Worm (Caenorhabditis elegans) whole organism, early embryonic: Measurements from ENCODE around the gene F36G9.15.

Experiments used
- B0310.2 ChIP-seq: sonication (generic microtip); optimal IDR thresholded peaks from 2 replicates; lab custom pipeline; 2016; ENCODE audit warnings: mild to moderate bottlenecking, missing genetic modification characterization, missing compliant biosample characterization
- F13C5.2 ChIP-seq: sonication (generic microtip); optimal IDR thresholded peaks from 2 replicates; lab custom pipeline; 2017; ENCODE audit warnings: mild to moderate bottlenecking, missing genetic modification characterization, inconsistent platforms, missing compliant biosample characterization
- aly-1 ChIP-seq: sonication (generic microtip); optimal IDR thresholded peaks from 2 replicates; lab custom pipeline; 2016; ENCODE audit warnings: missing genetic modification characterization, missing compliant biosample characterization
- ama-1 ChIP-seq: fragments of 150-350 bp; optimal IDR thresholded peaks from 2 replicates; lab custom pipeline; 2014
- ceh-13 ChIP-seq: fragments of 200-800 bp; sonication (Bioruptor generic); optimal IDR thresholded peaks from 2 replicates; lab custom pipeline; 2018; ENCODE audit warnings: mild to moderate bottlenecking, missing genetic modification characterization, missing compliant biosample characterization
- ceh-36 ChIP-seq: sonication (generic microtip); optimal IDR thresholded peaks from 2 replicates; lab custom pipeline; 2016; ENCODE audit warnings: missing genetic modification characterization, inconsistent platforms, missing compliant biosample characterization
- ets-7 ChIP-seq: sonication (generic microtip); optimal IDR thresholded peaks from 2 replicates; lab custom pipeline; 2016; ENCODE audit warnings: missing genotype, missing genetic modification characterization, missing compliant biosample characterization
- flt-1 ChIP-seq: fragments of 200-800 bp; sonication (Bioruptor generic); IDR thresholded peaks from 2 replicates; pipeline ENCODE4 v1.3.6; 2022; ENCODE audit warnings: missing genetic modification characterization, missing compliant biosample characterization
- hmbx-1 ChIP-seq: sonication (generic microtip); optimal IDR thresholded peaks from 2 replicates; lab custom pipeline; 2016; ENCODE audit warnings: mild to moderate bottlenecking, missing genetic modification characterization, missing compliant biosample characterization
- hmg-4 ChIP-seq: fragments of 200-800 bp; sonication (Bioruptor generic); optimal IDR thresholded peaks from 2 replicates; lab custom pipeline; 2018; ENCODE audit warnings: mild to moderate bottlenecking, missing genetic modification characterization, missing compliant biosample characterization
- hnd-1 ChIP-seq: sonication (generic microtip); optimal IDR thresholded peaks from 2 replicates; lab custom pipeline; 2016; ENCODE audit warnings: missing genetic modification characterization, missing compliant biosample characterization
- pes-1 ChIP-seq: fragments of 200-800 bp; sonication (Bioruptor generic); IDR thresholded peaks from 2 replicates; pipeline ENCODE4 v1.3.6; 2022; ENCODE audit warnings: missing genetic modification reagents, missing genetic modification characterization, missing compliant biosample characterization
- scrt-1 ChIP-seq: fragments of 200-800 bp; sonication (Bioruptor generic); IDR thresholded peaks from 2 replicates; pipeline ENCODE4 v1.3.6; 2022; ENCODE audit warnings: missing genetic modification characterization, missing compliant biosample characterization
- sea-1 ChIP-seq: fragments of 200-800 bp; sonication (Bioruptor generic); conservative IDR thresholded peaks from 2 replicates; pipeline ENCODE4 v1.3.6; 2022; ENCODE audit warnings: missing genetic modification characterization, missing compliant biosample characterization
- tbx-11 ChIP-seq: fragments of 200-800 bp; sonication (Bioruptor generic); IDR thresholded peaks from 2 replicates; pipeline ENCODE4 v1.3.6; 2022; ENCODE audit warnings: missing genetic modification characterization, missing compliant biosample characterization
- tbx-37 ChIP-seq: fragments of 200-800 bp; sonication (Bioruptor generic); conservative IDR thresholded peaks from 2 replicates; pipeline ENCODE4 v1.3.6; 2022; ENCODE audit warnings: missing genetic modification reagents, missing genetic modification characterization, missing compliant biosample characterization
- tra-4 ChIP-seq: sonication (generic microtip); optimal IDR thresholded peaks from 2 replicates; lab custom pipeline; 2017; ENCODE audit warnings: missing genetic modification characterization, missing compliant biosample characterization

Gene F36G9.15

ce11 chrV:15988074-15988473 is at the start of gene F36G9.15:
Gene F36G9.15 (minus strand): TSS chrV:15988174.
- no peak for TF ChIP-seq ceh-36 (tag; lab: Kevin White, UChicago)
- no peak for TF ChIP-seq tra-4
- TF ChIP-seq ama-1, result no peak
- no peak for TF ChIP-seq hnd-1
- TF ChIP-seq scrt-1 (GFP tag; lab: Robert Waterston, UW), result no peak

ce11 chrV:16036166-16036565 is 48.2 kb upstream of the F36G9.15 start, which contains the start of gene T10C6.10:
Gene T10C6.10 (plus strand): TSS chrV:16036413.
- TF ChIP-seq tbx-11 (GFP tag; lab: Robert Waterston, UW) (no peak), ceh-36 (tag; lab: Kevin White, UChicago) (no peak), sea-1 (GFP tag; lab: Robert Waterston, UW) (no peak), hmbx-1 (tag; lab: Kevin White, UChicago) (no peak), flt-1 (no peak), pes-1 (no peak), scrt-1 (GFP tag; lab: Robert Waterston, UW) (no peak), tra-4 (no peak), hmg-4 (GFP tag; lab: Kevin White, UChicago) (no peak), hnd-1 (no peak), aly-1 (no peak), F13C5.2 (tag; lab: Kevin White, UChicago) (no peak), ceh-13 (no peak), B0310.2 (tag; lab: Kevin White, UChicago) (no peak)

- TF ChIP-seq B0310.2 (tag; lab: Kevin White, UChicago) (no peak), tbx-37 (GFP tag; lab: Robert Waterston, UW) (no peak), ceh-13 (no peak), sea-1 (GFP tag; lab: Robert Waterston, UW) (no peak), ceh-36 (tag; lab: Kevin White, UChicago) (no peak), hnd-1 (no peak), ama-1 (no peak), aly-1 (no peak), pes-1 (no peak), ets-7 (tag; lab: Kevin White, UChicago) (no peak), tra-4 (no peak), F13C5.2 (tag; lab: Kevin White, UChicago) (no peak), tbx-11 (GFP tag; lab: Robert Waterston, UW) (no peak), scrt-1 (GFP tag; lab: Robert Waterston, UW) (no peak), flt-1 (no peak), hmg-4 (GFP tag; lab: Kevin White, UChicago) (no peak)
Observed at ce11 chrV:16033491-16033890, 45.5 kb upstream of the F36G9.15 start.

- TF ChIP-seq F13C5.2 (tag; lab: Kevin White, UChicago) (no peak), hnd-1 (no peak), ceh-13 (no peak), tbx-11 (GFP tag; lab: Robert Waterston, UW) (no peak), scrt-1 (GFP tag; lab: Robert Waterston, UW) (no peak), ama-1 (no peak), ceh-36 (tag; lab: Kevin White, UChicago) (no peak), pes-1 (no peak), B0310.2 (tag; lab: Kevin White, UChicago) (no peak), hmg-4 (GFP tag; lab: Kevin White, UChicago) (no peak), tbx-37 (GFP tag; lab: Robert Waterston, UW) (no peak), hmbx-1 (tag; lab: Kevin White, UChicago) (no peak), sea-1 (GFP tag; lab: Robert Waterston, UW) (no peak), flt-1 (no peak), aly-1 (no peak), ets-7 (tag; lab: Kevin White, UChicago) (no peak)
Observed at ce11 chrV:16032761-16033160, 44.8 kb upstream of the F36G9.15 start, which contains the start of gene T10C6.16. Gene T10C6.16 (minus strand): TSS chrV:16033005.

- TF ChIP-seq ama-1 (no peak), ceh-13 (no peak), flt-1 (no peak), B0310.2 (tag; lab: Kevin White, UChicago) (no peak)
Observed at ce11 chrV:16031571-16031970, 43.6 kb upstream of the F36G9.15 start, which contains the start of gene T10C6.7. Gene T10C6.7 (minus strand): TSS chrV:16031713.

- no peak for TF ChIP-seq ama-1
- TF ChIP-seq sea-1 (GFP tag; lab: Robert Waterston, UW), result no peak
- no peak for TF ChIP-seq B0310.2 (tag; lab: Kevin White, UChicago)
- TF ChIP-seq aly-1, result no peak
- TF ChIP-seq ceh-13, result no peak
- TF ChIP-seq tbx-37 (GFP tag; lab: Robert Waterston, UW), result no peak
- TF ChIP-seq scrt-1 (GFP tag; lab: Robert Waterston, UW), result no peak
- no peak for TF ChIP-seq ceh-36 (tag; lab: Kevin White, UChicago)
- no peak for TF ChIP-seq tbx-11 (GFP tag; lab: Robert Waterston, UW)
Observed at ce11 chrV:16029237-16029636, 41.3 kb upstream of the F36G9.15 start.

- TF ChIP-seq tbx-37 (GFP tag; lab: Robert Waterston, UW) (no peak), ceh-13 (no peak), pes-1 (no peak), sea-1 (GFP tag; lab: Robert Waterston, UW) (no peak), hmg-4 (GFP tag; lab: Kevin White, UChicago) (no peak), ets-7 (tag; lab: Kevin White, UChicago) (no peak), ceh-36 (tag; lab: Kevin White, UChicago) (no peak), F13C5.2 (tag; lab: Kevin White, UChicago) (no peak), B0310.2 (tag; lab: Kevin White, UChicago) (no peak), hnd-1 (no peak), aly-1 (no peak), tra-4 (no peak), ama-1 (no peak), hmbx-1 (tag; lab: Kevin White, UChicago) (no peak), flt-1 (no peak), tbx-11 (GFP tag; lab: Robert Waterston, UW) (no peak), scrt-1 (GFP tag; lab: Robert Waterston, UW) (no peak)
Observed at ce11 chrV:16024917-16025316, 36.9 kb upstream of the F36G9.15 start.

- TF ChIP-seq sea-1 (GFP tag; lab: Robert Waterston, UW) (no peak), hmbx-1 (tag; lab: Kevin White, UChicago) (no peak), tbx-11 (GFP tag; lab: Robert Waterston, UW) (no peak), aly-1 (no peak), flt-1 (no peak), hnd-1 (no peak), hmg-4 (GFP tag; lab: Kevin White, UChicago) (no peak), ets-7 (tag; lab: Kevin White, UChicago) (no peak), tra-4 (no peak), ama-1 (no peak), F13C5.2 (tag; lab: Kevin White, UChicago) (no peak), scrt-1 (GFP tag; lab: Robert Waterston, UW) (no peak), ceh-36 (tag; lab: Kevin White, UChicago) (no peak), B0310.2 (tag; lab: Kevin White, UChicago) (no peak), ceh-13 (no peak)
Observed at ce11 chrV:16024300-16024699, 36.3 kb upstream of the F36G9.15 start, which contains the start of gene T10C6.6. Gene T10C6.6 (plus strand): TSS chrV:16024326.
